Worm (Caenorhabditis elegans) whole organism, L4 larva: ENCODE measurements around the gene fox-1.

Experiments
- F10B5.3 ChIP-seq: sonication (generic microtip); optimal IDR thresholded peaks from 2 replicates; lab custom pipeline; 2016; ENCODE audit warnings: mild to moderate bottlenecking, missing genetic modification characterization, missing compliant biosample characterization
- F26F4.8 ChIP-seq: fragments of 200-800 bp; sonication (Bioruptor generic); conservative IDR thresholded peaks from 2 replicates; pipeline ENCODE4 v1.3.6; 2022; ENCODE audit warnings: missing genetic modification characterization, missing compliant biosample characterization
- F44E2.7 ChIP-seq: fragments of 200-800 bp; sonication (Bioruptor generic); IDR thresholded peaks from 2 replicates; pipeline ENCODE4 v2.1.2; 2022; ENCODE audit warnings: missing genetic modification characterization, missing compliant biosample characterization
- F49E8.2 ChIP-seq: sonication (generic microtip); optimal IDR thresholded peaks from 2 replicates; lab custom pipeline; 2016; ENCODE audit warnings: missing compliant biosample characterization, mild to moderate bottlenecking, missing genetic modification characterization, borderline replicate concordance
- T20F7.1 ChIP-seq: fragments of 200-800 bp; sonication (Bioruptor generic); optimal IDR thresholded peaks from 2 replicates; lab custom pipeline; 2018; ENCODE audit warnings: mild to moderate bottlenecking, missing genetic modification characterization, missing compliant biosample characterization
- Y5F2A.4 ChIP-seq: fragments of 200-800 bp; sonication (Bioruptor generic); optimal IDR thresholded peaks from 2 replicates; lab custom pipeline; 2018; ENCODE audit warnings: mild to moderate bottlenecking, missing genetic modification characterization, missing compliant biosample characterization
- ZK337.2 ChIP-seq: fragments of 200-800 bp; sonication (Bioruptor generic); IDR thresholded peaks from 2 replicates; pipeline ENCODE4 v1.3.6; 2022; ENCODE audit warnings: missing genetic modification reagents, missing genetic modification characterization, missing compliant biosample characterization
- ZK546.5 ChIP-seq, 2 experiments: sonication (generic microtip); optimal IDR thresholded peaks; 2 replicates each; lab custom pipeline; 2017; ENCODE audit warnings: missing biosample characterization in 2 of 2, missing genetic modification characterization in 2 of 2
- aha-1 ChIP-seq: fragments of 150-350 bp; peaks from one replicate; lab custom pipeline; 2014; ENCODE audit warnings: missing biosample characterization, missing genetic modification characterization
- arid-1 ChIP-seq: fragments of 200-800 bp; sonication (Bioruptor generic); conservative IDR thresholded peaks from 2 replicates; pipeline ENCODE4 v1.3.6; 2022; ENCODE audit warnings: missing genetic modification reagents, missing genetic modification characterization, missing compliant biosample characterization
- attf-4 ChIP-seq: sonication (generic microtip); optimal IDR thresholded peaks from 3 replicates; lab custom pipeline; 2017; ENCODE audit warnings: missing biosample characterization, missing genetic modification characterization
- ceh-20 ChIP-seq: fragments of 200-800 bp; sonication (Bioruptor generic); IDR thresholded peaks from 2 replicates; pipeline ENCODE4 v1.3.6; 2022; ENCODE audit warnings: missing genetic modification reagents, missing genetic modification characterization, missing compliant biosample characterization
- ceh-44 ChIP-seq: fragments of 200-800 bp; sonication (Bioruptor generic); IDR thresholded peaks from 2 replicates; pipeline ENCODE4 v1.3.6; 2022; ENCODE audit warnings: missing genetic modification reagents, missing genetic modification characterization, missing compliant biosample characterization
- ceh-62 ChIP-seq: sonication (generic microtip); optimal IDR thresholded peaks from 2 replicates; lab custom pipeline; 2017; ENCODE audit warnings: missing biosample characterization, missing genetic modification characterization
- ceh-82 ChIP-seq: sonication (generic microtip); optimal IDR thresholded peaks from 2 replicates; lab custom pipeline; 2017; ENCODE audit warnings: missing biosample characterization, missing genetic modification characterization
- cey-2 ChIP-seq: sonication (generic microtip); optimal IDR thresholded peaks from 3 replicates; lab custom pipeline; 2017; ENCODE audit warnings: missing genetic modification characterization, mild to moderate bottlenecking, missing compliant biosample characterization, antibody characterized with exemption, borderline replicate concordance; ENCODE audit not compliant: insufficient read depth
- daf-12 ChIP-seq: fragments of 150-350 bp; optimal IDR thresholded peaks from 2 replicates; lab custom pipeline; 2014; ENCODE audit warnings: missing biosample characterization, missing genetic modification reagents, missing genetic modification characterization
- daf-16 ChIP-seq, 3 experiments: sonication (generic microtip); optimal IDR thresholded peaks; 2 replicates each; lab custom pipeline; 2016 to 2017; ENCODE audit warnings: missing genetic modification characterization in 3 of 3, missing genetic modification reagents in 3 of 3, mild to moderate bottlenecking in 2 of 3, missing compliant biosample characterization in 2 of 3, missing biosample characterization in 1 of 3, moderate library complexity in 1 of 3
- daf-19 ChIP-seq: fragments of 200-800 bp; sonication (Bioruptor generic); conservative IDR thresholded peaks from 2 replicates; pipeline ENCODE4 v1.3.6; 2022; ENCODE audit warnings: missing genetic modification characterization, missing compliant biosample characterization
- daf-8 ChIP-seq: fragments of 200-800 bp; sonication (Bioruptor generic); IDR thresholded peaks from 2 replicates; pipeline ENCODE4 v1.3.6; 2022; ENCODE audit warnings: missing genetic modification characterization, missing compliant biosample characterization
- dpl-1 ChIP-seq: fragments of 150-350 bp; optimal IDR thresholded peaks from 2 replicates; lab custom pipeline; 2014; ENCODE audit warnings: missing biosample characterization, missing genetic modification reagents, missing genetic modification characterization
- fkh-10 ChIP-seq: fragments of 150-350 bp; optimal IDR thresholded peaks from 2 replicates; lab custom pipeline; 2014; ENCODE audit warnings: missing biosample characterization, missing genetic modification reagents, missing genetic modification characterization
- fos-1 ChIP-seq: fragments of 150-350 bp; optimal IDR thresholded peaks from 2 replicates; lab custom pipeline; 2014; ENCODE audit warnings: missing biosample characterization, missing genetic modification characterization
- hlh-30 ChIP-seq: sonication (generic microtip); optimal IDR thresholded peaks from 2 replicates; lab custom pipeline; 2017; ENCODE audit warnings: antibody characterized with exemption, mild to moderate bottlenecking, missing genetic modification characterization, missing compliant biosample characterization; ENCODE audit not compliant: insufficient read depth
- lim-7 ChIP-seq: fragments of 200-800 bp; sonication (Bioruptor generic); IDR thresholded peaks from 2 replicates; pipeline ENCODE4 v1.3.6; 2022; ENCODE audit warnings: missing genetic modification characterization, missing compliant biosample characterization
- lin-1 ChIP-seq: fragments of 200-800 bp; sonication (Bioruptor generic); IDR thresholded peaks from 2 replicates; pipeline ENCODE4 v1.3.6; 2022; ENCODE audit warnings: missing genetic modification reagents, missing genetic modification characterization, missing compliant biosample characterization
- lin-13 ChIP-seq: fragments of 150-350 bp; optimal IDR thresholded peaks from 2 replicates; lab custom pipeline; 2014; ENCODE audit warnings: missing biosample characterization, missing genetic modification reagents, missing genetic modification characterization
- lin-38 ChIP-seq: fragments of 200-800 bp; sonication (Bioruptor generic); IDR thresholded peaks from 2 replicates; pipeline ENCODE4 v1.3.6; 2022; ENCODE audit warnings: missing genetic modification reagents, missing genetic modification characterization, missing compliant biosample characterization
- lir-3 ChIP-seq: sonication (generic microtip); optimal IDR thresholded peaks from 2 replicates; lab custom pipeline; 2016; ENCODE audit warnings: mild to moderate bottlenecking, missing genetic modification characterization, missing compliant biosample characterization
- madf-9 ChIP-seq: fragments of 200-800 bp; sonication (Bioruptor generic); conservative IDR thresholded peaks from 2 replicates; pipeline ENCODE4 v1.3.6; 2022; ENCODE audit warnings: missing genetic modification reagents, missing genetic modification characterization, missing compliant biosample characterization
- mdl-1 ChIP-seq, 2 experiments: fragments of 150-350 bp in 1 of 2; sonication (generic microtip) in 1 of 2; optimal IDR thresholded peaks; 2 replicates each; lab custom pipeline; 2014 to 2017; ENCODE audit warnings: missing biosample characterization in 2 of 2, missing genetic modification characterization in 2 of 2
- mes-2 ChIP-seq: sonication (generic microtip); optimal IDR thresholded peaks from 2 replicates; lab custom pipeline; 2016; ENCODE audit warnings: missing genotype, mild to moderate bottlenecking, missing genetic modification characterization, missing compliant biosample characterization; ENCODE audit not compliant: poor library complexity, severe bottlenecking
- mxl-2 ChIP-seq: fragments of 200-800 bp; sonication (Bioruptor generic); conservative IDR thresholded peaks from 2 replicates; pipeline ENCODE4 v1.3.6; 2022; ENCODE audit warnings: missing genetic modification reagents, missing genetic modification characterization, missing compliant biosample characterization
- nhr-10 ChIP-seq: fragments of 150-350 bp; optimal IDR thresholded peaks from 2 replicates; lab custom pipeline; 2014; ENCODE audit warnings: missing biosample characterization, missing genetic modification characterization
- nhr-111 ChIP-seq: fragments of 200-800 bp; sonication (Bioruptor generic); optimal IDR thresholded peaks from 2 replicates; lab custom pipeline; 2018; ENCODE audit warnings: mild to moderate bottlenecking, missing genetic modification characterization, missing compliant biosample characterization
- nhr-25 ChIP-seq: sonication (generic microtip); optimal IDR thresholded peaks from 2 replicates; lab custom pipeline; 2017; ENCODE audit warnings: missing genetic modification characterization, mild to moderate bottlenecking, missing compliant biosample characterization, antibody characterized with exemption, moderate library complexity, borderline replicate concordance; ENCODE audit not compliant: insufficient read depth
- nhr-42 ChIP-seq: fragments of 200-800 bp; sonication (Bioruptor generic); IDR thresholded peaks from 2 replicates; pipeline ENCODE4 v1.3.6; 2022; ENCODE audit warnings: missing genetic modification characterization, missing compliant biosample characterization
- nhr-48 ChIP-seq: sonication (generic microtip); optimal IDR thresholded peaks from 2 replicates; lab custom pipeline; 2016; ENCODE audit warnings: mild to moderate bottlenecking, missing genetic modification characterization, missing compliant biosample characterization
- nhr-77 ChIP-seq: fragments of 150-350 bp; optimal IDR thresholded peaks from 2 replicates; lab custom pipeline; 2014; ENCODE audit warnings: missing biosample characterization, missing genetic modification characterization
- rbr-2 ChIP-seq: sonication (generic microtip); optimal IDR thresholded peaks from 2 replicates; lab custom pipeline; 2016; ENCODE audit warnings: missing genotype, missing genetic modification characterization, missing compliant biosample characterization
- snpc-1.2 ChIP-seq: fragments of 200-800 bp; sonication (Bioruptor generic); IDR thresholded peaks from 2 replicates; pipeline ENCODE4 v1.3.6; 2022; ENCODE audit warnings: missing genetic modification reagents, missing genetic modification characterization, missing compliant biosample characterization
- snpc-4 ChIP-seq: fragments of 150-350 bp; optimal IDR thresholded peaks from 2 replicates; lab custom pipeline; 2014; ENCODE audit warnings: missing biosample characterization, missing genetic modification characterization
- spr-3 ChIP-seq: fragments of 200-800 bp; sonication (Bioruptor generic); optimal IDR thresholded peaks from 2 replicates; lab custom pipeline; 2018; ENCODE audit warnings: mild to moderate bottlenecking, missing genetic modification characterization, missing compliant biosample characterization
- tra-1 ChIP-seq: fragments of 200-800 bp; sonication (Bioruptor generic); IDR thresholded peaks from 2 replicates; pipeline ENCODE4 v1.3.6; 2022; ENCODE audit warnings: missing genetic modification reagents, missing genetic modification characterization, missing compliant biosample characterization
- unc-130 ChIP-seq: sonication (generic microtip); optimal IDR thresholded peaks from 2 replicates; lab custom pipeline; 2016; ENCODE audit warnings: missing genetic modification reagents, missing genetic modification characterization, missing compliant biosample characterization
- unc-62 ChIP-seq, 3 experiments: fragments of 150-350 bp in 1 of 3; sonication (generic microtip); optimal IDR thresholded peaks in 2 of 3; peaks in 1 of 3; 1 replicate in 1 of 3; 2 replicates in 2 of 3; lab custom pipeline; 2014 to 2017; ENCODE audit warnings: missing biosample characterization in 3 of 3, missing genetic modification characterization in 3 of 3, missing genetic modification reagents in 3 of 3, missing genotype in 1 of 3
- ztf-11 ChIP-seq: fragments of 150-350 bp; optimal IDR thresholded peaks from 2 replicates; lab custom pipeline; 2014; ENCODE audit warnings: missing biosample characterization, missing genetic modification characterization
- ztf-7 ChIP-seq: fragments of 150-350 bp; optimal IDR thresholded peaks from 2 replicates; lab custom pipeline; 2014; ENCODE audit warnings: missing biosample characterization, missing genetic modification characterization

The fox-1 gene

ce11 chrX:2483078-2483477 is 23.4 kb upstream of the fox-1 start, which contains the start of gene K02E10.4:
Gene K02E10.4, plus strand, starts transcription at chrX:2483263.
- TF ChIP-seq daf-19 (no peak), fkh-10 (GFP tag; lab: Kevin White, UChicago) (no peak), snpc-4 (tag; lab: Kevin White, UChicago) (no peak), Y5F2A.4 (GFP tag; lab: Kevin White, UChicago) (no peak), cey-2 (tag; lab: Kevin White, UChicago) (no peak), daf-12 (tag; lab: Kevin White, UChicago) (no peak), attf-4 (tag; lab: Kevin White, UChicago) (no peak)

- TF ChIP-seq nhr-42 (no peak), madf-9 (GFP tag; lab: Robert Waterston, UW) (no peak), F10B5.3 (no peak), daf-8 (GFP tag; lab: Robert Waterston, UW) (no peak), F49E8.2 (tag; lab: Kevin White, UChicago) (no peak), unc-130 (no peak), ceh-62 (tag; lab: Kevin White, UChicago) (no peak), nhr-77 (tag; lab: Kevin White, UChicago) (no peak), ceh-20 (GFP tag; lab: Robert Waterston, UW) (no peak), lir-3 (tag; lab: Kevin White, UChicago) (no peak), mes-2 (tag; lab: Kevin White, UChicago) (no peak), tra-1 (GFP tag; lab: Robert Waterston, UW) (no peak), fos-1 (tag; lab: Kevin White, UChicago) (no peak), lin-38 (GFP tag; lab: Robert Waterston, UW) (no peak), nhr-25 (tag; lab: Kevin White, UChicago) (no peak), daf-19 (no peak), nhr-10 (tag; lab: Kevin White, UChicago) (no peak), unc-62 (GFP tag; optimal IDR thresholded peaks at IDR 0.05 in 1 of 2; lab: Kevin White, UChicago) (no peak), unc-62 (tag; optimal IDR thresholded peaks at IDR 0.05; lab: Kevin White, UChicago) (no peak), snpc-1.2 (GFP tag; lab: Robert Waterston, UW) (no peak), mxl-2 (GFP tag; lab: Robert Waterston, UW) (no peak), nhr-111 (no peak), rbr-2 (no peak), T20F7.1 (GFP tag; lab: Kevin White, UChicago) (no peak), spr-3 (GFP tag; lab: Kevin White, UChicago) (no peak), daf-16 (GFP tag; optimal IDR thresholded peaks at IDR 0.05; lab: Kevin White, UChicago) (no peak), daf-16 (tag; optimal IDR thresholded peaks at IDR 0.05; lab: Kevin White, UChicago) (peak; percentile 66), hlh-30 (tag; lab: Kevin White, UChicago) (peak; percentile 42), mdl-1 (tag; optimal IDR thresholded peaks at IDR 0.05; lab: Kevin White, UChicago) (no peak), lim-7 (GFP tag; lab: Robert Waterston, UW) (no peak), ceh-44 (GFP tag; lab: Robert Waterston, UW) (no peak), lin-1 (GFP tag; lab: Robert Waterston, UW) (no peak), F26F4.8 (GFP tag; lab: Robert Waterston, UW) (no peak), F44E2.7 (no peak), snpc-4 (tag; lab: Kevin White, UChicago) (no peak), ztf-11 (no peak), lin-13 (no peak), aha-1 (peak; percentile 75), dpl-1 (GFP tag; lab: Kevin White, UChicago) (no peak), ZK337.2 (GFP tag; lab: Robert Waterston, UW) (no peak), ztf-7 (tag; lab: Kevin White, UChicago) (no peak), ZK546.5 (tag; optimal IDR thresholded peaks at IDR 0.05; lab: Kevin White, UChicago) (no peak), ceh-82 (tag; lab: Kevin White, UChicago) (no peak), arid-1 (GFP tag; lab: Robert Waterston, UW) (no peak), nhr-48 (no peak)
These were observed 22.9 kb upstream of the fox-1 start, which contains the start of gene K02E10.6 for ce11 chrX:2482622-2483021. Gene K02E10.6, minus strand, starts transcription at chrX:2482770.
